Fruit fly (Drosophila melanogaster): ENCODE results near the gene CG14780.

CG14780 gene

DNA sequence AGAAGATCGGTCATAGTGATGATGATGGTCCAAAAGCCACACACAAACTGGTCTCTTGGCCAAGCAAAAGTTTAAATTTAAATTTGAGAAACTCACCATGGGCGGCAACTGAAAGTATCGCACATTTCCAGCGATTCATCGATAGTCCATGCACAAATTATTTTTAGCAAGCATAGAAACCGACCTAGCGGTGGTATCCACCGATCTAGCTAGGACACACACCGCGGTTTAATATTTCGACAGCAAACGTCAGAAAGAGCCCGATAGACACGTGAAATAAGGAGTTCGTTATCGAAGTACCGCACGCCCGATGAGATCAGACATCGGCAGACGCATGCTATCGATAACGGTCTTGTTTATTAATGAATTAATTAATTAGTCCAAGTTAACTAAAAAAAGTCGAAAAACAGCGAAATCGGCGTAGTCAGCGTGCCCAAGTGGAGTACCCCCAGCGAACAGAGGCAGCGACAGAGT is 40.5 kb downstream of the CG14780 start, which contains the start of gene CG14795:
Gene CG14795 (minus strand): TSS at position 51 of the 474 bp plus-strand sequence.
- TF ChIP-seq vnd (GFP tag; IDR thresholded peaks at IDR 0.05; ENCODE audit: partially characterized antibody), result peak; percentile 87
- no peak for TF ChIP-seq CG2202 (tag; optimal IDR thresholded peaks at IDR 0.05)
- no peak for TF ChIP-seq pros (GFP tag; optimal IDR thresholded peaks at IDR 0.05)
- no peak for TF ChIP-seq Hr78 (GFP tag; optimal IDR thresholded peaks at IDR 0.05)
- TF ChIP-seq HmgD (GFP tag; optimal IDR thresholded peaks at IDR 0.05), result peak; percentile 84
- TF ChIP-seq CG32532 (GFP tag; IDR thresholded peaks at IDR 0.05), result peak; percentile 38; the same call in 1 of the 2 replicates
- no peak for TF ChIP-seq esg (GFP tag; conservative IDR thresholded peaks at IDR 0.05)
- TF ChIP-seq hth (optimal IDR thresholded peaks at IDR 0.05), result no peak
- TF ChIP-seq slbo (GFP tag; IDR thresholded peaks at IDR 0.05), result peak; percentile 51; the same call in 1 of the 2 replicates
- TF ChIP-seq CG18619 (GFP tag; optimal IDR thresholded peaks at IDR 0.05), result no peak
- peak; percentile 36 for TF ChIP-seq ftz-f1 (GFP tag; optimal IDR thresholded peaks at IDR 0.05)
- TF ChIP-seq Hand (GFP tag; optimal IDR thresholded peaks at IDR 0.05), result no peak
- peak; percentile 80 for TF ChIP-seq trem (tag; optimal IDR thresholded peaks at IDR 0.05)
- peak; percentile 88 for TF ChIP-seq CG17829 (tag; optimal IDR thresholded peaks at IDR 0.05)
- peak; percentile 53 for TF ChIP-seq pho (GFP tag; optimal IDR thresholded peaks at IDR 0.05)
- no peak for TF ChIP-seq stc (GFP tag; IDR thresholded peaks at IDR 0.05)
- TF ChIP-seq sug (tag; optimal IDR thresholded peaks at IDR 0.05), result peak; percentile 63
- peak; percentile 59; the same call in 1 of the 3 replicates for TF ChIP-seq ken (GFP tag; IDR thresholded peaks at IDR 0.05)
- peak; percentile 90 for TF ChIP-seq CG7963 (GFP tag; IDR thresholded peaks at IDR 0.05; ENCODE audit: partially characterized antibody)
- no peak for TF ChIP-seq Fer3 (tag; optimal IDR thresholded peaks at IDR 0.05)
- no peak for TF ChIP-seq fd64A (GFP tag; optimal IDR thresholded peaks at IDR 0.05)
- TF ChIP-seq CG18476 (GFP tag; optimal IDR thresholded peaks at IDR 0.05), result no peak
- no peak for TF ChIP-seq sim (GFP tag; IDR thresholded peaks at IDR 0.05)
- no peak for TF ChIP-seq Vsx1 (GFP tag; optimal IDR thresholded peaks at IDR 0.05)
- TF ChIP-seq sd (tag; optimal IDR thresholded peaks at IDR 0.05), result peak; percentile 67
- TF ChIP-seq Rx (GFP tag; IDR thresholded peaks at IDR 0.05), result no peak
- TF ChIP-seq h (optimal IDR thresholded peaks at IDR 0.05), result no peak
- TF ChIP-seq CG14710 (tag; optimal IDR thresholded peaks at IDR 0.05), result peak; percentile 75
- peak; percentile 35 for TF ChIP-seq CG12155 (GFP tag; optimal IDR thresholded peaks at IDR 0.05)
- peak; percentile 14; the same call in 1 of the 3 replicates for TF ChIP-seq CG17361 (GFP tag; IDR thresholded peaks at IDR 0.05)
- no peak for TF ChIP-seq z (GFP tag; IDR thresholded peaks at IDR 0.05)
- no peak for TF ChIP-seq tio (GFP tag; optimal IDR thresholded peaks at IDR 0.05)
- peak; percentile 51 for TF ChIP-seq CG4617 (GFP tag; optimal IDR thresholded peaks at IDR 0.05; ENCODE audit: borderline replicate concordance)
- TF ChIP-seq exex (tag; optimal IDR thresholded peaks at IDR 0.05), result peak; percentile 31
- no peak for TF ChIP-seq CG6175 (GFP tag; IDR thresholded peaks at IDR 0.05)
- TF ChIP-seq CG7372 (GFP tag; IDR thresholded peaks at IDR 0.05), result no peak
- TF ChIP-seq Dref (GFP tag; IDR thresholded peaks at IDR 0.05), result peak; percentile 99
- no peak for TF ChIP-seq CG12219 (GFP tag; optimal IDR thresholded peaks at IDR 0.05)
- no peak for TF ChIP-seq ind (GFP tag; optimal IDR thresholded peaks at IDR 0.05)
- TF ChIP-seq tll (GFP tag; optimal IDR thresholded peaks at IDR 0.05), result no peak
- no peak for TF ChIP-seq CG15696 (tag; optimal IDR thresholded peaks at IDR 0.05)
- no peak for TF ChIP-seq D (optimal IDR thresholded peaks at IDR 0.05)
- no peak for TF ChIP-seq D (GFP tag; optimal IDR thresholded peaks at IDR 0.05)
- TF ChIP-seq CG34224 (GFP tag; IDR thresholded peaks at IDR 0.05; ENCODE audit: partially characterized antibody), result peak; percentile 96
- no peak for TF ChIP-seq CG17568 (GFP tag; optimal IDR thresholded peaks at IDR 0.05)
- no peak for TF ChIP-seq ATbp (GFP tag; optimal IDR thresholded peaks at IDR 0.05)
- TF ChIP-seq eyg (GFP tag; optimal IDR thresholded peaks at IDR 0.05), result no peak
- TF ChIP-seq CG31365 (tag; optimal IDR thresholded peaks at IDR 0.05), result no peak
- TF ChIP-seq Dfd (GFP tag; optimal IDR thresholded peaks at IDR 0.05), result no peak
- TF ChIP-seq CG4328 (GFP tag; optimal IDR thresholded peaks at IDR 0.05), result no peak
- peak; percentile 41 for TF ChIP-seq bigmax (GFP tag; optimal IDR thresholded peaks at IDR 0.05)

All from whole organism, embryonic.